Fruit fly (Drosophila melanogaster) whole organism, embryonic: ENCODE results near the gene tbrd-1.

Source experiments
- Asciz ChIP-seq: fragments of 200-800 bp; sonication (Bioruptor generic); optimal IDR thresholded peaks from 2 replicates; lab custom pipeline; 2017; ENCODE audit warnings: missing biosample characterization, mild to moderate bottlenecking, missing genetic modification characterization, missing genetic modification reagents
- B-H1 ChIP-seq: fragments of 200-800 bp; sonication (Bioruptor generic); IDR thresholded peaks from 3 replicates; pipeline ENCODE4 v1.3.6; 2022; ENCODE audit warnings: missing biosample characterization, missing genetic modification characterization
- CG11093 ChIP-seq: fragments of 200-800 bp; sonication (Bioruptor generic); IDR thresholded peaks from 3 replicates; pipeline ENCODE4 v1.3.6; 2022; ENCODE audit warnings: missing biosample characterization, missing genetic modification characterization
- CG11695 ChIP-seq: fragments of 200-800 bp; sonication (Bioruptor generic); IDR thresholded peaks from 3 replicates; pipeline ENCODE4 v1.3.6; 2022; ENCODE audit warnings: missing biosample characterization, missing genetic modification characterization
- CG11696 ChIP-seq: fragments of 200-800 bp; sonication (Bioruptor generic); IDR thresholded peaks from 2 replicates; pipeline ENCODE4 v1.3.6; 2022; ENCODE audit warnings: missing biosample characterization, missing genetic modification characterization
- CG13624 ChIP-seq: fragments of 200-800 bp; sonication (Bioruptor generic); optimal IDR thresholded peaks from 2 replicates; lab custom pipeline; 2016; ENCODE audit warnings: missing biosample characterization, missing genetic modification characterization
- CG13775 ChIP-seq: fragments of 200-800 bp; sonication (Bioruptor generic); optimal IDR thresholded peaks from 3 replicates; lab custom pipeline; 2017; ENCODE audit warnings: missing biosample characterization, mild to moderate bottlenecking, missing genetic modification characterization
- CG15601 ChIP-seq: fragments of 200-800 bp; sonication (Bioruptor generic); optimal IDR thresholded peaks from 3 replicates; lab custom pipeline; 2019; ENCODE audit warnings: missing biosample characterization, mild to moderate bottlenecking, missing genetic modification characterization, moderate library complexity
- CG16813 ChIP-seq: fragments of 200-800 bp; sonication (Bioruptor generic); IDR thresholded peaks from 3 replicates; pipeline ENCODE4 v1.3.6; 2022; ENCODE audit warnings: missing biosample characterization, missing genetic modification characterization; ENCODE audit not compliant: partially characterized antibody
- CG17568 ChIP-seq: fragments of 200-800 bp; sonication (Bioruptor generic); optimal IDR thresholded peaks from 2 replicates; lab custom pipeline; 2018; ENCODE audit warnings: missing biosample characterization, mild to moderate bottlenecking, missing genetic modification characterization, moderate library complexity
- CG2129 ChIP-seq: fragments of 200-800 bp; sonication (Bioruptor generic); IDR thresholded peaks from 2 replicates; pipeline ENCODE4 v1.3.6; 2022; ENCODE audit warnings: missing biosample characterization, missing genetic modification characterization; ENCODE audit not compliant: partially characterized antibody
- CG2875 ChIP-seq: fragments of 200-800 bp; sonication (Bioruptor generic); optimal IDR thresholded peaks from 2 replicates; lab custom pipeline; 2017; ENCODE audit warnings: missing biosample characterization, mild to moderate bottlenecking, missing genetic modification characterization, missing genetic modification reagents
- CG30403 ChIP-seq: fragments of 200-800 bp; sonication (Bioruptor generic); optimal IDR thresholded peaks from 3 replicates; lab custom pipeline; 2016; ENCODE audit warnings: missing biosample characterization, missing genetic modification characterization
- CG32767 ChIP-seq: fragments of 200-800 bp; sonication (Bioruptor generic); IDR thresholded peaks from 2 replicates; pipeline ENCODE4 v1.3.6; 2022; ENCODE audit warnings: missing biosample characterization, missing genetic modification characterization
- CG34422 ChIP-seq: fragments of 200-800 bp; sonication (Bioruptor generic); IDR thresholded peaks from 3 replicates; pipeline ENCODE4 v1.3.6; 2022; ENCODE audit warnings: missing biosample characterization, missing genetic modification characterization
- CG43689 ChIP-seq: fragments of 200-800 bp; sonication (Bioruptor generic); IDR thresholded peaks from 2 replicates; pipeline ENCODE4 v1.3.6; 2022; ENCODE audit warnings: missing biosample characterization, missing genetic modification characterization
- CG4404 ChIP-seq: fragments of 200-800 bp; sonication (Bioruptor generic); IDR thresholded peaks from 2 replicates; pipeline ENCODE4 v1.3.6; 2022; ENCODE audit warnings: missing biosample characterization, missing genetic modification characterization
- CG4424 ChIP-seq: fragments of 200-800 bp; sonication (Bioruptor generic); optimal IDR thresholded peaks from 3 replicates; lab custom pipeline; 2016; ENCODE audit warnings: missing biosample characterization, missing genetic modification characterization
- CG9437 ChIP-seq: fragments of 200-800 bp; sonication (Bioruptor generic); optimal IDR thresholded peaks from 2 replicates; lab custom pipeline; 2018; ENCODE audit warnings: missing biosample characterization, mild to moderate bottlenecking, missing genetic modification characterization
- D19B ChIP-seq: fragments of 200-800 bp; sonication (Bioruptor generic); optimal IDR thresholded peaks from 2 replicates; lab custom pipeline; 2017; ENCODE audit warnings: missing biosample characterization, mild to moderate bottlenecking, missing genetic modification characterization
- Dbx ChIP-seq: fragments of 200-800 bp; sonication (Bioruptor generic); IDR thresholded peaks from 3 replicates; pipeline ENCODE4 v1.3.6; 2022; ENCODE audit warnings: missing biosample characterization, missing genetic modification characterization
- Doc2 ChIP-seq: fragments of 200-800 bp; sonication (Bioruptor generic); IDR thresholded peaks from 2 replicates; pipeline ENCODE4 v1.3.6; 2022; ENCODE audit warnings: missing biosample characterization, missing genetic modification characterization
- Elba2 ChIP-seq: fragments of 200-800 bp; sonication (Bioruptor generic); optimal IDR thresholded peaks from 3 replicates; lab custom pipeline; 2016; ENCODE audit warnings: missing biosample characterization, missing genetic modification characterization
- GATAe ChIP-seq: fragments of 200-800 bp; sonication (Bioruptor generic); conservative IDR thresholded peaks from 2 replicates; pipeline ENCODE4 v1.3.6; 2022; ENCODE audit warnings: missing biosample characterization, missing genetic modification characterization
- HmgD ChIP-seq: fragments of 200-800 bp; sonication (Bioruptor generic); optimal IDR thresholded peaks from 3 replicates; lab custom pipeline; 2016; ENCODE audit warnings: missing biosample characterization, missing genetic modification characterization
- Hr78 ChIP-seq, 2 experiments: fragments of 200-800 bp in 1 of 2; fragments of >200 bp in 1 of 2; sonication (Bioruptor generic) in 1 of 2; optimal IDR thresholded peaks; 2 replicates each; lab custom pipeline; 2017 to 2019; ENCODE audit warnings: missing biosample characterization in 2 of 2, missing genetic modification characterization in 2 of 2, mild to moderate bottlenecking in 1 of 2, moderate library complexity in 1 of 2
- Max ChIP-seq: fragments of 200-800 bp; sonication (Bioruptor generic); optimal IDR thresholded peaks from 2 replicates; lab custom pipeline; 2016; ENCODE audit warnings: missing biosample characterization, mild to moderate bottlenecking, missing genetic modification characterization
- Meics ChIP-seq: fragments of 200-800 bp; sonication (Bioruptor generic); optimal IDR thresholded peaks from 2 replicates; lab custom pipeline; 2017; ENCODE audit warnings: missing biosample characterization, mild to moderate bottlenecking, missing genetic modification characterization
- NC2β ChIP-seq: fragments of 200-800 bp; sonication (Bioruptor generic); optimal IDR thresholded peaks from 2 replicates; lab custom pipeline; 2016; ENCODE audit warnings: missing biosample characterization, missing genetic modification characterization
- Pdp1 ChIP-seq, 2 experiments: fragments of 200-800 bp; sonication (Bioruptor generic); optimal IDR thresholded peaks; 3 replicates each; lab custom pipeline; 2016; ENCODE audit warnings: missing biosample characterization in 2 of 2, missing genetic modification characterization in 2 of 2, mild to moderate bottlenecking in 1 of 2, moderate library complexity in 1 of 2
- Ravus ChIP-seq: fragments of 200-800 bp; sonication (Bioruptor generic); IDR thresholded peaks from 2 replicates; pipeline ENCODE4 v1.3.6; 2022; ENCODE audit warnings: missing biosample characterization, missing genetic modification characterization
- aop ChIP-seq: fragments of 200-800 bp; sonication (Bioruptor generic); IDR thresholded peaks from 2 replicates; pipeline ENCODE4 v1.3.6; 2022; ENCODE audit warnings: missing biosample characterization, missing genetic modification characterization
- ato ChIP-seq: fragments of 200-800 bp; sonication (Bioruptor generic); IDR thresholded peaks from 2 replicates; pipeline ENCODE4 v1.3.6; 2022; ENCODE audit warnings: missing biosample characterization, missing genetic modification characterization; ENCODE audit not compliant: partially characterized antibody
- cato ChIP-seq: fragments of 200-800 bp; sonication (Bioruptor generic); optimal IDR thresholded peaks from 2 replicates; lab custom pipeline; 2016; ENCODE audit warnings: missing biosample characterization, missing genetic modification characterization, borderline replicate concordance
- chm ChIP-seq: fragments of 200-800 bp; sonication (Bioruptor generic); IDR thresholded peaks from 2 replicates; pipeline ENCODE4 v1.3.6; 2022; ENCODE audit warnings: missing biosample characterization, missing genetic modification characterization
- chn ChIP-seq: fragments of 200-800 bp; sonication (Bioruptor generic); optimal IDR thresholded peaks from 2 replicates; lab custom pipeline; 2016; ENCODE audit warnings: missing biosample characterization, missing genetic modification characterization
- crol ChIP-seq: fragments of 200-800 bp; sonication (Bioruptor generic); IDR thresholded peaks from 2 replicates; pipeline ENCODE4 v1.3.6; 2022; ENCODE audit warnings: missing biosample characterization, missing genetic modification characterization
- crp ChIP-seq, 2 experiments: fragments of 200-800 bp; sonication (Bioruptor generic); optimal IDR thresholded peaks; 2 replicates in 1 of 2; 3 replicates in 1 of 2; lab custom pipeline; 2017; ENCODE audit warnings: missing biosample characterization in 2 of 2, missing genetic modification characterization in 2 of 2, mild to moderate bottlenecking in 1 of 2, moderate library complexity in 1 of 2
- fd102C ChIP-seq: fragments of 200-800 bp; sonication (Bioruptor generic); optimal IDR thresholded peaks from 2 replicates; lab custom pipeline; 2018; ENCODE audit warnings: missing biosample characterization, mild to moderate bottlenecking, missing genetic modification characterization, moderate library complexity
- mirr ChIP-seq: fragments of 200-800 bp; sonication (Bioruptor generic); optimal IDR thresholded peaks from 3 replicates; lab custom pipeline; 2018; ENCODE audit warnings: missing biosample characterization, mild to moderate bottlenecking, missing genetic modification characterization
- nau ChIP-seq: fragments of 200-800 bp; sonication (Bioruptor generic); optimal IDR thresholded peaks from 3 replicates; lab custom pipeline; 2017; ENCODE audit warnings: missing biosample characterization, mild to moderate bottlenecking, missing genetic modification characterization, missing genetic modification reagents
- nerfin-2 ChIP-seq: fragments of 200-800 bp; sonication (Bioruptor generic); IDR thresholded peaks from 2 replicates; pipeline ENCODE4 v1.3.6; 2022; ENCODE audit warnings: missing biosample characterization, missing genetic modification characterization; ENCODE audit not compliant: partially characterized antibody
- oc ChIP-seq: fragments of 200-800 bp; sonication (Bioruptor generic); optimal IDR thresholded peaks from 2 replicates; lab custom pipeline; 2018; ENCODE audit warnings: missing biosample characterization, mild to moderate bottlenecking, missing genetic modification characterization, moderate library complexity
- odd ChIP-seq: fragments of 200-800 bp; sonication (Bioruptor generic); optimal IDR thresholded peaks from 2 replicates; lab custom pipeline; 2017; ENCODE audit warnings: missing biosample characterization, mild to moderate bottlenecking, missing genetic modification characterization
- rib ChIP-seq: fragments of 200-800 bp; sonication (Bioruptor generic); IDR thresholded peaks from 2 replicates; pipeline ENCODE4 v1.3.6; 2022; ENCODE audit warnings: missing biosample characterization, missing genetic modification characterization
- salm ChIP-seq: fragments of 200-800 bp; sonication (Bioruptor generic); optimal IDR thresholded peaks from 2 replicates; lab custom pipeline; 2018; ENCODE audit warnings: missing biosample characterization, mild to moderate bottlenecking, missing genetic modification characterization
- sqz ChIP-seq: fragments of 200-800 bp; sonication (Bioruptor generic); optimal IDR thresholded peaks from 3 replicates; lab custom pipeline; 2018; ENCODE audit warnings: missing biosample characterization, mild to moderate bottlenecking, missing genetic modification characterization
- trh ChIP-seq: fragments of 200-800 bp; sonication (Bioruptor generic); optimal IDR thresholded peaks from 2 replicates; lab custom pipeline; 2016; ENCODE audit warnings: missing biosample characterization, missing genetic modification characterization
- tup ChIP-seq: fragments of 200-800 bp; sonication (Bioruptor generic); optimal IDR thresholded peaks from 2 replicates; lab custom pipeline; 2016; ENCODE audit warnings: missing biosample characterization, mild to moderate bottlenecking, missing genetic modification characterization, moderate library complexity
- zfh2 ChIP-seq: fragments of 200-800 bp; sonication (Bioruptor generic); optimal IDR thresholded peaks from 2 replicates; lab custom pipeline; 2016; ENCODE audit warnings: missing biosample characterization, missing genetic modification characterization

Gene tbrd-1

dm6 chr3R:23909347-23909862 is 16.0 kb upstream of the tbrd-1 start (continued):
- TF ChIP-seq tup (GFP tag; lab: Kevin White, UChicago), result no peak
- TF ChIP-seq zfh2 (GFP tag; lab: Kevin White, UChicago), result no peak
- no peak for TF ChIP-seq Elba2 (GFP tag; lab: Kevin White, UChicago)
- TF ChIP-seq chn (GFP tag; lab: Kevin White, UChicago), result no peak
- peak; percentile 80 for TF ChIP-seq nau (GFP tag; lab: Kevin White, UChicago)
- TF ChIP-seq Ravus (GFP tag; lab: Robert Waterston, UW), result no peak
- no peak for TF ChIP-seq HmgD (GFP tag; lab: Kevin White, UChicago)
- TF ChIP-seq sqz (GFP tag; lab: Kevin White, UChicago), result no peak
- TF ChIP-seq ato, result no peak
- TF ChIP-seq oc (tag; lab: Kevin White, UChicago), result peak; percentile 25
- TF ChIP-seq NC2β (GFP tag; lab: Kevin White, UChicago), result no peak
- peak; percentile 70 for TF ChIP-seq CG17568
- peak; percentile 57 for TF ChIP-seq salm (tag; lab: Kevin White, UChicago)
- TF ChIP-seq fd102C (GFP tag; lab: Kevin White, UChicago), result no peak
- 0 out of 2 replicates have a peak, but pooled peaks have one; percentile 31 for TF ChIP-seq CG32767 (GFP tag; lab: Robert Waterston, UW)
- TF ChIP-seq Doc2 (GFP tag; lab: Robert Waterston, UW), result no peak
- TF ChIP-seq aop (GFP tag; lab: Robert Waterston, UW), result no peak
- peak; percentile 6 for TF ChIP-seq cato (GFP tag; lab: Kevin White, UChicago)
- TF ChIP-seq mirr, result peak; percentile 67
- no peak for TF ChIP-seq crol
- no peak for TF ChIP-seq chm
- no peak for TF ChIP-seq Dbx
- TF ChIP-seq Pdp1 (GFP tag; optimal IDR thresholded peaks at IDR 0.05; lab: Kevin White, UChicago), result no peak
- TF ChIP-seq trh (GFP tag; lab: Kevin White, UChicago), result no peak
- TF ChIP-seq CG11093 (GFP tag; lab: Robert Waterston, UW), result no peak
- no peak for TF ChIP-seq CG34422 (GFP tag; lab: Robert Waterston, UW)
- no peak for TF ChIP-seq CG11695
- TF ChIP-seq CG13775 (GFP tag; lab: Kevin White, UChicago), result no peak
- TF ChIP-seq GATAe (GFP tag; lab: Robert Waterston, UW), result no peak
- no peak for TF ChIP-seq CG9437
- TF ChIP-seq CG2129 (GFP tag; lab: Robert Waterston, UW), result no peak
- no peak for TF ChIP-seq CG43689
- no peak for TF ChIP-seq rib
- TF ChIP-seq Asciz, result peak; percentile 53
- no peak for TF ChIP-seq CG16813 (GFP tag; lab: Robert Waterston, UW)
- no peak for TF ChIP-seq nerfin-2 (GFP tag; lab: Robert Waterston, UW)
- no peak for TF ChIP-seq Max (GFP tag; lab: Kevin White, UChicago)
- TF ChIP-seq D19B, result no peak
- no peak for TF ChIP-seq CG4404
- TF ChIP-seq CG4424 (GFP tag; lab: Kevin White, UChicago), result no peak
- TF ChIP-seq CG2875, result no peak
- TF ChIP-seq CG15601 (tag; lab: Kevin White, UChicago), result peak; percentile 47
- no peak for TF ChIP-seq B-H1 (GFP tag; lab: Robert Waterston, UW)
- TF ChIP-seq CG11696, result no peak
- peak; percentile 6 for TF ChIP-seq Meics
- peak; percentile 72 for TF ChIP-seq odd (GFP tag; lab: Kevin White, UChicago)
- TF ChIP-seq crp (GFP tag; optimal IDR thresholded peaks at IDR 0.05; lab: Kevin White, UChicago), result no peak
- no peak for TF ChIP-seq CG30403
- peak in 1 of 2 experiments; percentile 91 for TF ChIP-seq Hr78 (GFP tag; optimal IDR thresholded peaks at IDR 0.05; lab: Kevin White, UChicago)
- no peak for TF ChIP-seq CG13624 (GFP tag; lab: Kevin White, UChicago)
